Fruit fly (Drosophila melanogaster) whole organism, pupa: ENCODE results near the gene ush.

Experiments
- CG10348 ChIP-seq: fragments of 200-800 bp; sonication (Bioruptor generic); IDR thresholded peaks from 2 replicates; pipeline ENCODE4 v1.3.6; 2022; ENCODE audit warnings: missing biosample characterization, missing genetic modification characterization
- CG12605 ChIP-seq: fragments of 200-800 bp; sonication (Bioruptor generic); IDR thresholded peaks from 2 replicates; pipeline ENCODE4 v1.3.6; 2022; ENCODE audit warnings: missing biosample characterization, missing genetic modification characterization
- CG14655 ChIP-seq: fragments of 200-800 bp; sonication (Bioruptor generic); optimal IDR thresholded peaks from 3 replicates; lab custom pipeline; 2017; ENCODE audit warnings: mild to moderate bottlenecking, missing biosample characterization, missing genetic modification reagents, missing genetic modification characterization
- CG17806 ChIP-seq: fragments of 200-800 bp; sonication (Bioruptor generic); optimal IDR thresholded peaks from 2 replicates; lab custom pipeline; 2018; ENCODE audit warnings: missing biosample characterization, mild to moderate bottlenecking, missing genetic modification characterization, moderate library complexity
- CG34367 ChIP-seq: fragments of 200-800 bp; sonication (Bioruptor generic); optimal IDR thresholded peaks from 2 replicates; lab custom pipeline; 2018; ENCODE audit warnings: missing biosample characterization, mild to moderate bottlenecking, missing genetic modification characterization
- CG4496 ChIP-seq: fragments of 200-800 bp; sonication (Bioruptor generic); IDR thresholded peaks from 3 replicates; pipeline ENCODE4 v1.3.6; 2022; ENCODE audit warnings: missing biosample characterization, missing genetic modification characterization
- CG9948 ChIP-seq: fragments of 200-800 bp; sonication (Bioruptor generic); optimal IDR thresholded peaks from 2 replicates; lab custom pipeline; 2018; ENCODE audit warnings: missing biosample characterization, mild to moderate bottlenecking, missing genetic modification characterization, moderate library complexity
- D1 ChIP-seq: fragments of 200-800 bp; sonication (Bioruptor generic); optimal IDR thresholded peaks from 2 replicates; lab custom pipeline; 2018; ENCODE audit warnings: missing biosample characterization, mild to moderate bottlenecking, missing genetic modification characterization, moderate library complexity
- EcR ChIP-seq: fragments of 200-800 bp; sonication (Bioruptor generic); optimal IDR thresholded peaks from 3 replicates; lab custom pipeline; 2019; ENCODE audit warnings: missing biosample characterization, missing genetic modification characterization, mild to moderate bottlenecking, moderate library complexity, missing genetic modification reagents
- Pif1A ChIP-seq: fragments of 200-800 bp; sonication (Bioruptor generic); optimal IDR thresholded peaks from 3 replicates; lab custom pipeline; 2016; ENCODE audit warnings: missing biosample characterization, missing genetic modification characterization
- Snoo ChIP-seq: fragments of 200-800 bp; sonication (Bioruptor generic); optimal IDR thresholded peaks from 3 replicates; lab custom pipeline; 2017; ENCODE audit warnings: missing biosample characterization, mild to moderate bottlenecking, missing genetic modification characterization, inconsistent platforms

DNA sequence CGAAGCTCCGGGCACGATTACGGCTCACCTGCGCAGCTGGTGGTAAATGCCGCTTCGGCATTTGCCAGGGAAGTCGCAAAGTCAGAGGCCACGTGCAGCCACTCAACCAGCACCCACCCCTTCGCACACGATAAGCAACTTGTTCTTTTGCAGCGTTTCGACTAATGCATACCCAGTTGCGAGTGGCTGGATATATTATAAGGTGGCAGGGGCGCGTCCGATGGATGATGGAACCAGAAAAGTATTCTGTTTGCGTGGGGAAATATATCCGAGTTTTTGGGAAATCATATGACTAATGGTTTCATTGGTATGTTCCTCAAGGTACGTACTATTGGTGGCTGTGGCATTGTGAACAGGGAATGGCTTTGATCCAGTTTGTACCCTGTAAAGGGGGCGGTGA is 73.6 kb downstream of the ush start:
- TF ChIP-seq CG14655 (GFP tag; lab: Kevin White, UChicago) (no peak), CG34367 (no peak), EcR (no peak), CG9948 (tag; lab: Kevin White, UChicago) (no peak), CG4496 (GFP tag; lab: Robert Waterston, UW) (no peak), CG17806 (no peak), CG10348 (GFP tag; lab: Robert Waterston, UW) (no peak), CG12605 (GFP tag; lab: Robert Waterston, UW) (no peak), Snoo (tag; lab: Kevin White, UChicago) (no peak), D1 (tag; lab: Kevin White, UChicago) (no peak), Pif1A (GFP tag; lab: Kevin White, UChicago) (no peak)
